Worm (Caenorhabditis elegans) whole organism, late embryonic: ENCODE data around the gene bmy-1.
"Not testable (repeated sequence)": the region's sequence is repeated elsewhere in the genome, so short reads cannot be mapped to it uniquely, and the experiment has no call there.

ENCODE experiments used
- ama-1 ChIP-seq: fragments of 150-350 bp; optimal IDR thresholded peaks from 2 replicates; lab custom pipeline; 2014
- ceh-34 ChIP-seq: sonication (generic microtip); optimal IDR thresholded peaks from 2 replicates; lab custom pipeline; 2016; ENCODE audit warnings: mild to moderate bottlenecking, missing genetic modification characterization, missing compliant biosample characterization
- dmd-4 ChIP-seq: sonication (generic microtip); optimal IDR thresholded peaks from 2 replicates; lab custom pipeline; 2016; ENCODE audit warnings: borderline replicate concordance, missing genetic modification characterization, missing compliant biosample characterization
- nhr-11 ChIP-seq: fragments of 150-350 bp; optimal IDR thresholded peaks from 2 replicates; lab custom pipeline; 2014; ENCODE audit warnings: missing biosample characterization, missing genetic modification characterization
- pag-3 ChIP-seq: sonication (generic microtip); optimal IDR thresholded peaks from 2 replicates; lab custom pipeline; 2016; ENCODE audit warnings: missing compliant biosample characterization, missing genetic modification characterization, borderline replicate concordance
- ref-2 ChIP-seq: sonication (generic microtip); optimal IDR thresholded peaks from 2 replicates; lab custom pipeline; 2016; ENCODE audit warnings: missing genetic modification characterization, missing compliant biosample characterization
- sdc-2 ChIP-seq: sonication (generic microtip); optimal IDR thresholded peaks from 2 replicates; lab custom pipeline; 2016; ENCODE audit warnings: missing genotype, missing genetic modification characterization, missing compliant biosample characterization
- unc-42 ChIP-seq: sonication (generic microtip); optimal IDR thresholded peaks from 2 replicates; lab custom pipeline; 2016; ENCODE audit warnings: missing genotype, missing genetic modification characterization, missing compliant biosample characterization

DNA sequence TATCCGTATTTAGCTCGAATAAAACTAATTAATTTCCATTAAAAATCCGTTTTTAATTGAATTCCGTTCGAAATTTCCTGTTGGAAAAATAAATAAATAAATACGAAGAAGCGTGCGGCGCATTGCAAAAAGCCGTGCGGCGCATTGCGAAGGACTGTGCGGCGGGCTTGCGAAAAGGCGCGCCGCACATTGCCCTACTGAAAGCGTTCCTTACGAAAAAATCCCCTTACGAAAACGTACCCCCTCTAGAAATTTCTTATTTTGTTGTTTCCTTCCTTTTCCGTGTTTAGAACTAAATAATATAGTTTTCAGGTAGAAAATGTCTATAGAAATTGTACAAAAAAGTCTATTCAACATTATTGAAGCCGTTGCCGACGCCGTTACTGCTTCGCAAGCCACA, 8.1 kb upstream of the bmy-1 start, which contains the start of gene F09E5.8:
- not testable (repeated sequence) for TF ChIP-seq ref-2 (tag; lab: Kevin White, UChicago); unc-42 (tag; lab: Kevin White, UChicago); ceh-34; nhr-11 (tag; lab: Kevin White, UChicago); pag-3; dmd-4; sdc-2 (tag; lab: Kevin White, UChicago); ama-1 (lab: Kevin White, UChicago)
